Worm (Caenorhabditis elegans): ENCODE measurements around the gene pxd-1.

Gene pxd-1

ce11 chrIII:4004064-4004580 lies 1.8 kb upstream of the pxd-1 start, which contains the start of gene tif-1A:
tif-1A (minus strand) TSS chrIII:4004114.
- no peak for TF ChIP-seq madf-5 (GFP tag; IDR thresholded peaks at IDR 0.05)
- TF ChIP-seq lin-13 (GFP tag; optimal IDR thresholded peaks at IDR 0.05): peak; percentile 51
- no peak for TF ChIP-seq lin-39 (tag; optimal IDR thresholded peaks at IDR 0.05)
- TF ChIP-seq F10B5.3 (tag; optimal IDR thresholded peaks at IDR 0.05): no peak
- TF ChIP-seq ZK546.5 (tag; optimal IDR thresholded peaks at IDR 0.05): no peak
- TF ChIP-seq vab-7 (GFP tag; IDR thresholded peaks at IDR 0.05): no peak
- TF ChIP-seq skn-1 (tag; optimal IDR thresholded peaks at IDR 0.05): no peak
- no peak for TF ChIP-seq unc-39 (tag; optimal IDR thresholded peaks at IDR 0.05)
- TF ChIP-seq mdt-29 (GFP tag; IDR thresholded peaks at IDR 0.05): no peak
- TF ChIP-seq fos-1 (tag; optimal IDR thresholded peaks at IDR 0.05): no peak
- no peak for TF ChIP-seq snpc-1.2 (GFP tag; IDR thresholded peaks at IDR 0.05)
- no peak for TF ChIP-seq nhr-237 (tag; optimal IDR thresholded peaks at IDR 0.05)
- no peak for TF ChIP-seq lir-3 (tag; optimal IDR thresholded peaks at IDR 0.05)
- TF ChIP-seq mep-1 (tag; optimal IDR thresholded peaks at IDR 0.05): peak; percentile 92
- TF ChIP-seq ceh-62 (tag; optimal IDR thresholded peaks at IDR 0.05): no peak
- TF ChIP-seq zfp-3 (GFP tag; conservative IDR thresholded peaks at IDR 0.05): peak; percentile 56; the same call in 1 of the 2 replicates
- TF ChIP-seq nhr-25 (tag; optimal IDR thresholded peaks at IDR 0.05; ENCODE audit: borderline replicate concordance, insufficient read depth): peak; percentile 40
- peak; percentile 82 for TF ChIP-seq rbr-2 (tag; optimal IDR thresholded peaks at IDR 0.05)
- peak; percentile 55 for TF ChIP-seq duxl-1 (tag; optimal IDR thresholded peaks at IDR 0.05; ENCODE audit: poor library complexity)
- peak; percentile 98 for TF ChIP-seq php-3 (GFP tag; IDR thresholded peaks at IDR 0.05)
- peak; percentile 85 for TF ChIP-seq dpl-1 (GFP tag; optimal IDR thresholded peaks at IDR 0.05)
- TF ChIP-seq zfp-2 (tag; optimal IDR thresholded peaks at IDR 0.05): no peak
- peak; percentile 54 for TF ChIP-seq F37D6.2 (tag; optimal IDR thresholded peaks at IDR 0.05)
- TF ChIP-seq nhr-42 (GFP tag; IDR thresholded peaks at IDR 0.05): no peak
- no peak for TF ChIP-seq F44E2.7 (GFP tag; IDR thresholded peaks at IDR 0.05)
- no peak for TF ChIP-seq ceh-44 (GFP tag; IDR thresholded peaks at IDR 0.05)
- peak; percentile 87 for TF ChIP-seq nhr-102 (tag; optimal IDR thresholded peaks at IDR 0.05)
- peak in 1 of 2 experiments; percentile 71 for TF ChIP-seq hif-1 (tag; optimal IDR thresholded peaks at IDR 0.05)
- TF ChIP-seq gei-8 (GFP tag; optimal IDR thresholded peaks at IDR 0.05): no peak
- TF ChIP-seq ZK337.2 (GFP tag; IDR thresholded peaks at IDR 0.05): no peak
- peak; percentile 73 for TF ChIP-seq nhr-6 (tag; optimal IDR thresholded peaks at IDR 0.05)
- TF ChIP-seq tag-97 (GFP tag; IDR thresholded peaks at IDR 0.05): no peak
- no peak for TF ChIP-seq R02D3.7 (tag; optimal IDR thresholded peaks at IDR 0.05)
- peak; percentile 73 for TF ChIP-seq T20F7.1 (GFP tag; optimal IDR thresholded peaks at IDR 0.05)
- TF ChIP-seq nhr-28 (tag; optimal IDR thresholded peaks at IDR 0.05): peak; percentile 72
- TF ChIP-seq zip-11 (GFP tag; IDR thresholded peaks at IDR 0.05): no peak
- TF ChIP-seq dmd-8 (GFP tag; IDR thresholded peaks at IDR 0.05): no peak
- TF ChIP-seq saeg-2 (GFP tag; IDR thresholded peaks at IDR 0.05): no peak
- TF ChIP-seq mxl-2 (GFP tag; conservative IDR thresholded peaks at IDR 0.05): no peak
- TF ChIP-seq ztf-11 (tag; optimal IDR thresholded peaks at IDR 0.05): no peak
- peak; percentile 79 for TF ChIP-seq lin-1 (GFP tag; IDR thresholded peaks at IDR 0.05)
- no peak for TF ChIP-seq Y75B8A.6 (GFP tag; IDR thresholded peaks at IDR 0.05)
- TF ChIP-seq arid-1 (GFP tag; conservative IDR thresholded peaks at IDR 0.05): peak; percentile 40; the same call in 1 of the 2 replicates
- 0 out of 2 replicates have a peak, but pooled peaks have one; percentile 28 for TF ChIP-seq ceh-20 (GFP tag; IDR thresholded peaks at IDR 0.05)
- TF ChIP-seq nhr-111 (GFP tag; optimal IDR thresholded peaks at IDR 0.05): no peak
- peak; percentile 41 for TF ChIP-seq jun-1 (tag; optimal IDR thresholded peaks at IDR 0.05)
- TF ChIP-seq nhr-77 (tag; optimal IDR thresholded peaks at IDR 0.05): peak; percentile 88
- peak; percentile 24 to 94 for TF ChIP-seq lsy-2 (tag; optimal IDR thresholded peaks at IDR 0.05)
- no peak for TF ChIP-seq Y48G9A.11 (GFP tag; IDR thresholded peaks at IDR 0.05)
- TF ChIP-seq D1046.2 (GFP tag; IDR thresholded peaks at IDR 0.05): no peak
- peak; percentile 87 for TF ChIP-seq mes-2 (tag; optimal IDR thresholded peaks at IDR 0.05; ENCODE audit: poor library complexity, severe bottlenecking)
